Fruit fly (Drosophila melanogaster) whole organism, adult: ENCODE data around the gene AP-1sigma.

Experiments used
- CG11617 ChIP-seq: fragments of 200-800 bp; sonication (Bioruptor generic); optimal IDR thresholded peaks from 2 replicates; lab custom pipeline; 2017; ENCODE audit warnings: mild to moderate bottlenecking, missing biosample characterization, missing genetic modification reagents, missing genetic modification characterization
- CG12768 ChIP-seq: fragments of 200-800 bp; sonication (Bioruptor generic); optimal IDR thresholded peaks from 2 replicates; lab custom pipeline; 2017; ENCODE audit warnings: missing biosample characterization, missing genetic modification characterization, mild to moderate bottlenecking, moderate library complexity, missing genetic modification reagents
- CG33017 ChIP-seq: fragments of 200-800 bp; sonication (Bioruptor generic); optimal IDR thresholded peaks from 2 replicates; lab custom pipeline; 2018; ENCODE audit warnings: missing biosample characterization, mild to moderate bottlenecking, missing genetic modification characterization, moderate library complexity
- CG5204 ChIP-seq: fragments of 200-800 bp; sonication (Bioruptor generic); optimal IDR thresholded peaks from 2 replicates; lab custom pipeline; 2016; ENCODE audit warnings: missing biosample characterization, missing genetic modification characterization
- CG7045 ChIP-seq: fragments of 200-800 bp; sonication (Bioruptor generic); optimal IDR thresholded peaks from 2 replicates; lab custom pipeline; 2017; ENCODE audit warnings: missing biosample characterization, mild to moderate bottlenecking, missing genetic modification characterization
- Clk ChIP-seq: fragments of 200-800 bp; sonication (Bioruptor generic); optimal IDR thresholded peaks from 2 replicates; lab custom pipeline; 2017; ENCODE audit warnings: missing biosample characterization, missing genetic modification characterization
- Crg-1 ChIP-seq: fragments of 200-800 bp; sonication (Bioruptor generic); optimal IDR thresholded peaks from 2 replicates; lab custom pipeline; 2016; ENCODE audit warnings: missing biosample characterization, missing genetic modification characterization
- Hr96 ChIP-seq: fragments of 200-800 bp; sonication (Bioruptor generic); optimal IDR thresholded peaks from 2 replicates; lab custom pipeline; 2016; ENCODE audit warnings: missing biosample characterization, missing genetic modification characterization
- Mnt ChIP-seq: fragments of 200-800 bp; sonication (Bioruptor generic); optimal IDR thresholded peaks from 2 replicates; lab custom pipeline; 2016; ENCODE audit warnings: missing biosample characterization, mild to moderate bottlenecking, missing genetic modification characterization
- cic ChIP-seq: fragments of 200-800 bp; sonication (Bioruptor generic); optimal IDR thresholded peaks from 2 replicates; lab custom pipeline; 2017; ENCODE audit warnings: missing biosample characterization, mild to moderate bottlenecking, missing genetic modification characterization, moderate library complexity
- cnc ChIP-seq, 2 experiments: fragments of >200 bp; optimal IDR thresholded peaks; 2 replicates each; lab custom pipeline; 2017
- kay ChIP-seq: fragments of 200-800 bp; sonication (Bioruptor generic); peaks from one replicate; lab custom pipeline; 2016; ENCODE audit warnings: missing biosample characterization, missing genetic modification characterization, borderline replicate concordance
- ovo ChIP-seq: fragments of 200-800 bp; sonication (Bioruptor generic); optimal IDR thresholded peaks from 2 replicates; lab custom pipeline; 2016; ENCODE audit warnings: missing biosample characterization, missing genetic modification characterization

dm6 chr3R:23964913-23965718 lies 6.7 kb downstream of the AP-1sigma start:
- TF ChIP-seq kay (GFP tag; lab: Kevin White, UChicago) (no peak), Clk (no peak), cnc (optimal IDR thresholded peaks at IDR 0.05; lab: Kevin White, UChicago) (no peak), Crg-1 (GFP tag; lab: Kevin White, UChicago) (no peak), Mnt (GFP tag; lab: Kevin White, UChicago) (no peak), CG33017 (tag; lab: Kevin White, UChicago) (no peak), CG5204 (GFP tag; lab: Kevin White, UChicago) (no peak), Hr96 (GFP tag; lab: Kevin White, UChicago) (no peak), ovo (no peak), CG12768 (GFP tag; lab: Kevin White, UChicago) (no peak), CG7045 (GFP tag; lab: Kevin White, UChicago) (no peak), CG11617 (GFP tag; lab: Kevin White, UChicago) (no peak), cic (GFP tag; lab: Kevin White, UChicago) (no peak)
